Fruit fly (Drosophila melanogaster) whole organism, adult: Measurements from ENCODE around the gene cd.
A peak's percentile ranks its signal among the peaks of the same experiment; 100 is the strongest.

ENCODE experiments used
- CG11617 ChIP-seq: fragments of 200-800 bp; sonication (Bioruptor generic); optimal IDR thresholded peaks from 2 replicates; lab custom pipeline; 2017; ENCODE audit warnings: mild to moderate bottlenecking, missing biosample characterization, missing genetic modification reagents, missing genetic modification characterization
- CG12768 ChIP-seq: fragments of 200-800 bp; sonication (Bioruptor generic); optimal IDR thresholded peaks from 2 replicates; lab custom pipeline; 2017; ENCODE audit warnings: missing biosample characterization, missing genetic modification characterization, mild to moderate bottlenecking, moderate library complexity, missing genetic modification reagents
- CG1620 ChIP-seq: fragments of 200-800 bp; sonication (Bioruptor generic); optimal IDR thresholded peaks from 2 replicates; lab custom pipeline; 2016; ENCODE audit warnings: missing biosample characterization, missing genetic modification characterization
- CG33017 ChIP-seq: fragments of 200-800 bp; sonication (Bioruptor generic); optimal IDR thresholded peaks from 2 replicates; lab custom pipeline; 2018; ENCODE audit warnings: missing biosample characterization, mild to moderate bottlenecking, missing genetic modification characterization, moderate library complexity
- cnc ChIP-seq, 2 experiments: fragments of >200 bp; optimal IDR thresholded peaks; 2 replicates each; lab custom pipeline; 2017
- toe ChIP-seq: fragments of 200-800 bp; sonication (Bioruptor generic); optimal IDR thresholded peaks from 2 replicates; lab custom pipeline; 2016; ENCODE audit warnings: missing biosample characterization, missing genetic modification characterization

DNA sequence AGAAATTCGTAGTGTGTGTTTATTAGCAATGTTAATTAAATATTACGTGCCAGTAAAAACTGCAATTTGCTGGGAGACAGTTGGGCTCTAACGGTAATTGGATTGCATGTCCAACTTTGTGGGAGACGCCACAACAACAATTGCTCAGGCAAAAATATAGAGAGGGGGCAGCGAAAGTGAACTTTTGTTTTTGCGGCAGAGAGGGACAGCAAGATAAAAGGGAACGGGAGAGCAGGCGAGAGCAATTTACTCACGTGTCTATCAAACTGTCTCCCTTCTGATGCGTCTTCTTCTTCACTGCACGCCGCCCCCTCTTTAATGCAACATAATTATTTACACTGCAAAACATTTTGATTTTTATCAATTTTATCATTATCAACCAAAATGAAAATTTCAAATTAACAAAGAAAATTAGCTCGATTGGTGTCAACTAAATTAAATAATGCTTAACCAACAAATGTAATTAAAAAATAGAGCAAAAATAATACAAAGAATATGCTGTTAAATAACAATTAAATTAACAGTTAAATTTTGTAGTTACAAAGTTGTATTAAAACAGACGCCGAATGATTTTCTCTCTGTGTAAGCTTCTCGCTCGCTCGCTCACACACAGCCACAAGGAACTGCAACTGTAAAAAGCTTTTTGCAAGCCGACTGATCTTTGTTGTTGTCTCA is 27.3 kb upstream of the cd start:
- no peak for TF ChIP-seq cnc (optimal IDR thresholded peaks at IDR 0.05; lab: Kevin White, UChicago)
- TF ChIP-seq CG1620 (GFP tag; lab: Kevin White, UChicago), result peak; percentile 12
- peak; percentile 60 for TF ChIP-seq CG11617 (GFP tag; lab: Kevin White, UChicago)
- TF ChIP-seq CG33017, result peak; percentile 41
- TF ChIP-seq toe (GFP tag; lab: Kevin White, UChicago), result peak; percentile 54
- peak; percentile 72 for TF ChIP-seq CG12768
